Fruit fly (Drosophila melanogaster) whole organism, embryonic: ENCODE results near the gene CG9737.
A peak's percentile ranks its signal among the peaks of the same experiment; 100 is the strongest.

Source experiments
- ATbp ChIP-seq: fragments of 200-800 bp; sonication (Bioruptor generic); optimal IDR thresholded peaks from 2 replicates; lab custom pipeline; 2017; ENCODE audit warnings: missing biosample characterization, mild to moderate bottlenecking, missing genetic modification characterization, missing genetic modification reagents
- BtbVII ChIP-seq: fragments of 200-800 bp; sonication (Bioruptor generic); optimal IDR thresholded peaks from 3 replicates; lab custom pipeline; 2017; ENCODE audit warnings: missing biosample characterization, mild to moderate bottlenecking, missing genetic modification characterization
- Bteb2 ChIP-seq: fragments of 200-800 bp; sonication (Bioruptor generic); optimal IDR thresholded peaks from 2 replicates; lab custom pipeline; 2016; ENCODE audit warnings: missing biosample characterization, missing genetic modification characterization
- CG10267 ChIP-seq: fragments of 200-800 bp; sonication (Bioruptor generic); optimal IDR thresholded peaks from 2 replicates; lab custom pipeline; 2018; ENCODE audit warnings: missing biosample characterization, mild to moderate bottlenecking, missing genetic modification characterization, moderate library complexity
- CG10366 ChIP-seq: fragments of 200-800 bp; sonication (Bioruptor generic); IDR thresholded peaks from 2 replicates; pipeline ENCODE4 v1.3.6; 2022; ENCODE audit warnings: missing biosample characterization, missing genetic modification characterization
- CG10959 ChIP-seq: fragments of 200-800 bp; sonication (Bioruptor generic); IDR thresholded peaks from 2 replicates; pipeline ENCODE4 v1.3.6; 2022; ENCODE audit warnings: missing biosample characterization, missing genetic modification characterization
- CG12942 ChIP-seq: fragments of 200-800 bp; sonication (Bioruptor generic); optimal IDR thresholded peaks from 3 replicates; lab custom pipeline; 2016; ENCODE audit warnings: missing biosample characterization, missing genetic modification characterization
- CG13296 ChIP-seq: fragments of 200-800 bp; sonication (Bioruptor generic); optimal IDR thresholded peaks from 3 replicates; lab custom pipeline; 2018; ENCODE audit warnings: missing biosample characterization, mild to moderate bottlenecking, missing genetic modification characterization
- CG14014 ChIP-seq: fragments of 200-800 bp; sonication (Bioruptor generic); IDR thresholded peaks from 2 replicates; pipeline ENCODE4 v1.3.6; 2022; ENCODE audit warnings: missing biosample characterization, missing genetic modification characterization
- CG14050 ChIP-seq: fragments of 200-800 bp; sonication (Bioruptor generic); IDR thresholded peaks from 3 replicates; pipeline ENCODE4 v1.3.6; 2022; ENCODE audit warnings: missing biosample characterization, missing genetic modification characterization
- CG16779 ChIP-seq: fragments of 200-800 bp; sonication (Bioruptor generic); IDR thresholded peaks from 2 replicates; pipeline ENCODE4 v1.3.6; 2022; ENCODE audit warnings: missing biosample characterization, missing genetic modification characterization
- CG16863 ChIP-seq: fragments of 200-800 bp; sonication (Bioruptor generic); optimal IDR thresholded peaks from 3 replicates; lab custom pipeline; 2016; ENCODE audit warnings: missing biosample characterization, missing genetic modification characterization
- CG2120 ChIP-seq: fragments of 200-800 bp; sonication (Bioruptor generic); optimal IDR thresholded peaks from 3 replicates; lab custom pipeline; 2016; ENCODE audit warnings: missing biosample characterization, missing genetic modification characterization
- CG2199 ChIP-seq: fragments of 200-800 bp; sonication (Bioruptor generic); IDR thresholded peaks from 3 replicates; pipeline ENCODE4 v1.3.6; 2022; ENCODE audit warnings: missing biosample characterization, missing genetic modification characterization
- CG31365 ChIP-seq: fragments of 200-800 bp; sonication (Bioruptor generic); optimal IDR thresholded peaks from 2 replicates; lab custom pipeline; 2018; ENCODE audit warnings: missing biosample characterization, mild to moderate bottlenecking, missing genetic modification characterization
- CG4424 ChIP-seq: fragments of 200-800 bp; sonication (Bioruptor generic); optimal IDR thresholded peaks from 3 replicates; lab custom pipeline; 2016; ENCODE audit warnings: missing biosample characterization, missing genetic modification characterization
- CG6765 ChIP-seq: fragments of 200-800 bp; sonication (Bioruptor generic); optimal IDR thresholded peaks from 3 replicates; lab custom pipeline; 2017; ENCODE audit warnings: missing biosample characterization, mild to moderate bottlenecking, missing genetic modification characterization
- CG6791 ChIP-seq: fragments of 200-800 bp; sonication (Bioruptor generic); IDR thresholded peaks from 3 replicates; pipeline ENCODE4 v1.3.6; 2022; ENCODE audit warnings: missing biosample characterization, missing genetic modification characterization; ENCODE audit not compliant: partially characterized antibody
- CG9876 ChIP-seq: fragments of 200-800 bp; sonication (Bioruptor generic); optimal IDR thresholded peaks from 2 replicates; lab custom pipeline; 2016; ENCODE audit warnings: missing biosample characterization, missing genetic modification characterization
- CHES-1-like ChIP-seq: fragments of 200-800 bp; sonication (Bioruptor generic); optimal IDR thresholded peaks from 2 replicates; lab custom pipeline; 2016; ENCODE audit warnings: missing biosample characterization, missing genetic modification characterization
- Camta ChIP-seq: fragments of 200-800 bp; sonication (Bioruptor generic); optimal IDR thresholded peaks from 2 replicates; lab custom pipeline; 2016; ENCODE audit warnings: missing biosample characterization, missing genetic modification characterization
- Deaf1 ChIP-seq: fragments of 200-800 bp; optimal IDR thresholded peaks from 3 replicates; lab custom pipeline; 2019; ENCODE audit warnings: missing biosample characterization, mild to moderate bottlenecking, missing genetic modification characterization, moderate library complexity
- Dip2 ChIP-seq: fragments of 200-800 bp; sonication (Bioruptor generic); IDR thresholded peaks from 2 replicates; pipeline ENCODE4 v1.3.6; 2022; ENCODE audit warnings: missing biosample characterization, missing genetic modification characterization
- Doc2 ChIP-seq: fragments of 200-800 bp; sonication (Bioruptor generic); IDR thresholded peaks from 2 replicates; pipeline ENCODE4 v1.3.6; 2022; ENCODE audit warnings: missing biosample characterization, missing genetic modification characterization
- MESR4 ChIP-seq: fragments of 200-800 bp; sonication (Bioruptor generic); optimal IDR thresholded peaks from 2 replicates; lab custom pipeline; 2018; ENCODE audit warnings: missing biosample characterization, mild to moderate bottlenecking, missing genetic modification characterization, moderate library complexity
- Myb ChIP-seq: fragments of 200-800 bp; sonication (Bioruptor generic); optimal IDR thresholded peaks from 2 replicates; lab custom pipeline; 2016; ENCODE audit warnings: missing biosample characterization, missing genetic modification characterization
- Opbp ChIP-seq: fragments of 200-800 bp; sonication (Bioruptor generic); IDR thresholded peaks from 3 replicates; pipeline ENCODE4 v1.3.6; 2022; ENCODE audit warnings: missing biosample characterization, missing genetic modification characterization; ENCODE audit not compliant: partially characterized antibody
- ac ChIP-seq: fragments of 200-800 bp; sonication (Bioruptor generic); optimal IDR thresholded peaks from 3 replicates; lab custom pipeline; 2017; ENCODE audit warnings: missing biosample characterization, mild to moderate bottlenecking, missing genetic modification characterization
- ato ChIP-seq: fragments of 200-800 bp; sonication (Bioruptor generic); IDR thresholded peaks from 2 replicates; pipeline ENCODE4 v1.3.6; 2022; ENCODE audit warnings: missing biosample characterization, missing genetic modification characterization; ENCODE audit not compliant: partially characterized antibody
- caup ChIP-seq: fragments of 200-800 bp; sonication (Bioruptor generic); optimal IDR thresholded peaks from 3 replicates; lab custom pipeline; 2017; ENCODE audit warnings: missing biosample characterization, mild to moderate bottlenecking, missing genetic modification characterization, moderate library complexity; ENCODE audit not compliant: severe bottlenecking
- dm ChIP-seq: fragments of 200-800 bp; sonication (Bioruptor generic); optimal IDR thresholded peaks from 3 replicates; lab custom pipeline; 2016; ENCODE audit warnings: missing biosample characterization, missing genetic modification characterization
- gcm2 ChIP-seq: fragments of 200-800 bp; sonication (Bioruptor generic); optimal IDR thresholded peaks from 2 replicates; lab custom pipeline; 2016; ENCODE audit warnings: missing biosample characterization, missing genetic modification characterization
- gem ChIP-seq: fragments of 200-800 bp; sonication (Bioruptor generic); optimal IDR thresholded peaks from 2 replicates; lab custom pipeline; 2019; ENCODE audit warnings: missing biosample characterization, mild to moderate bottlenecking, missing genetic modification characterization, moderate library complexity
- insv ChIP-seq, 2 experiments: fragments of 200-800 bp; sonication (Bioruptor generic); optimal IDR thresholded peaks; 3 replicates each; lab custom pipeline; 2016 to 2018; ENCODE audit warnings: missing biosample characterization in 2 of 2, missing genetic modification characterization in 2 of 2
- lov ChIP-seq, 2 experiments: fragments of 200-800 bp in 1 of 2; fragments of >200 bp in 1 of 2; sonication (Bioruptor generic) in 1 of 2; IDR thresholded peaks in 1 of 2; optimal IDR thresholded peaks in 1 of 2; 2 replicates in 1 of 2; 3 replicates in 1 of 2; pipeline versions ENCODE4 v1.3.6 to Lab custom; 2017 to 2022; ENCODE audit warnings: missing biosample characterization in 1 of 2, missing genetic modification characterization in 1 of 2
- nerfin-2 ChIP-seq: fragments of 200-800 bp; sonication (Bioruptor generic); IDR thresholded peaks from 2 replicates; pipeline ENCODE4 v1.3.6; 2022; ENCODE audit warnings: missing biosample characterization, missing genetic modification characterization; ENCODE audit not compliant: partially characterized antibody
- pnt ChIP-seq: fragments of 200-800 bp; sonication (Bioruptor generic); optimal IDR thresholded peaks from 3 replicates; lab custom pipeline; 2016; ENCODE audit warnings: missing biosample characterization, missing genetic modification characterization
- sd ChIP-seq: fragments of 200-800 bp; sonication (Bioruptor generic); optimal IDR thresholded peaks from 3 replicates; lab custom pipeline; 2018; ENCODE audit warnings: missing biosample characterization, mild to moderate bottlenecking, missing genetic modification characterization, moderate library complexity
- shn ChIP-seq: fragments of 200-800 bp; sonication (Bioruptor generic); optimal IDR thresholded peaks from 3 replicates; lab custom pipeline; 2016; ENCODE audit warnings: missing biosample characterization, missing genetic modification characterization
- slou ChIP-seq: fragments of 200-800 bp; sonication (Bioruptor generic); optimal IDR thresholded peaks from 3 replicates; lab custom pipeline; 2016; ENCODE audit warnings: missing biosample characterization, missing genetic modification characterization
- stc ChIP-seq: fragments of 200-800 bp; sonication (Bioruptor generic); IDR thresholded peaks from 2 replicates; pipeline ENCODE4 v1.3.6; 2022; ENCODE audit warnings: missing biosample characterization, missing genetic modification characterization
- stwl ChIP-seq: fragments of 200-800 bp; sonication (Bioruptor generic); optimal IDR thresholded peaks from 3 replicates; lab custom pipeline; 2018; ENCODE audit warnings: missing biosample characterization, mild to moderate bottlenecking, missing genetic modification characterization, moderate library complexity
- tio ChIP-seq: fragments of 200-800 bp; sonication (Bioruptor generic); optimal IDR thresholded peaks from 2 replicates; lab custom pipeline; 2017; ENCODE audit warnings: missing biosample characterization, missing genetic modification characterization, inconsistent platforms
- tll ChIP-seq, 2 experiments: fragments of 200-800 bp in 1 of 2; fragments of >200 bp in 1 of 2; sonication (Bioruptor generic) in 1 of 2; optimal IDR thresholded peaks; 2 replicates each; lab custom pipeline; 2017 to 2019; ENCODE audit warnings: missing biosample characterization in 2 of 2, missing genetic modification characterization in 2 of 2, mild to moderate bottlenecking in 1 of 2, moderate library complexity in 1 of 2
- toy ChIP-seq: fragments of 200-800 bp; sonication (Bioruptor generic); IDR thresholded peaks from 2 replicates; pipeline ENCODE4 v1.3.6; 2022; ENCODE audit warnings: missing biosample characterization, missing genetic modification characterization
- trh ChIP-seq: fragments of 200-800 bp; sonication (Bioruptor generic); optimal IDR thresholded peaks from 2 replicates; lab custom pipeline; 2016; ENCODE audit warnings: missing biosample characterization, missing genetic modification characterization
- tup ChIP-seq: fragments of 200-800 bp; sonication (Bioruptor generic); optimal IDR thresholded peaks from 2 replicates; lab custom pipeline; 2016; ENCODE audit warnings: missing biosample characterization, mild to moderate bottlenecking, missing genetic modification characterization, moderate library complexity
- unpg ChIP-seq: fragments of 200-800 bp; sonication (Bioruptor generic); optimal IDR thresholded peaks from 3 replicates; lab custom pipeline; 2018; ENCODE audit warnings: missing biosample characterization, mild to moderate bottlenecking, missing genetic modification characterization, moderate library complexity
- wek ChIP-seq: fragments of 200-800 bp; sonication (Bioruptor generic); optimal IDR thresholded peaks from 3 replicates; lab custom pipeline; 2018; ENCODE audit warnings: missing biosample characterization, mild to moderate bottlenecking, missing genetic modification characterization, moderate library complexity
- yki ChIP-seq: fragments of >200 bp; optimal IDR thresholded peaks from 3 replicates; lab custom pipeline; 2018

Gene CG9737

dm6 chr3R:30193826-30194225 is 49.3 kb downstream of the CG9737 start (continued):
- no peak for TF ChIP-seq toy (GFP tag; lab: Robert Waterston, UW)
- no peak for TF ChIP-seq ato

dm6 chr3R:30191462-30191874 is 51.6 kb downstream of the CG9737 start:
- TF ChIP-seq CHES-1-like (GFP tag; lab: Kevin White, UChicago) (peak; percentile 19), tio (GFP tag; lab: Kevin White, UChicago) (peak; percentile 53), stwl (tag; lab: Kevin White, UChicago) (no peak), CG2120 (GFP tag; lab: Kevin White, UChicago) (peak; percentile 48), tup (GFP tag; lab: Kevin White, UChicago) (no peak), nerfin-2 (GFP tag; lab: Robert Waterston, UW) (no peak), gem (tag; lab: Kevin White, UChicago) (peak; percentile 61), CG12942 (GFP tag; lab: Kevin White, UChicago) (no peak), lov (optimal IDR thresholded peaks at IDR 0.05; lab: Kevin White, UChicago) (no peak), lov (GFP tag; IDR thresholded peaks at IDR 0.05; lab: Robert Waterston, UW) (no peak), Myb (GFP tag; lab: Kevin White, UChicago) (peak; percentile 18), ATbp (GFP tag; lab: Kevin White, UChicago) (no peak), pnt (GFP tag; lab: Kevin White, UChicago) (peak; percentile 58), Dip2 (GFP tag; lab: Robert Waterston, UW) (no peak), CG10267 (tag; lab: Kevin White, UChicago) (peak; percentile 5), trh (no peak), CG4424 (GFP tag; lab: Kevin White, UChicago) (peak; percentile 37), Bteb2 (GFP tag; lab: Kevin White, UChicago) (no peak), wek (GFP tag; lab: Kevin White, UChicago) (no peak), MESR4 (no peak), CG14014 (GFP tag; lab: Robert Waterston, UW) (no peak), ac (GFP tag; lab: Kevin White, UChicago) (no peak), Deaf1 (tag; lab: Kevin White, UChicago) (no peak), CG10366 (GFP tag; lab: Robert Waterston, UW) (no peak), CG16779 (GFP tag; lab: Robert Waterston, UW) (no peak), CG9876 (GFP tag; lab: Kevin White, UChicago) (no peak), CG31365 (no peak), yki (lab: Kevin White, UChicago) (no peak), CG2199 (GFP tag; lab: Robert Waterston, UW) (no peak), shn (GFP tag; lab: Kevin White, UChicago) (peak; percentile 66), CG13296 (GFP tag; lab: Kevin White, UChicago) (no peak), CG6791 (GFP tag; lab: Robert Waterston, UW) (no peak), Opbp (GFP tag; lab: Robert Waterston, UW) (no peak), gcm2 (GFP tag; lab: Kevin White, UChicago) (no peak), Doc2 (GFP tag; lab: Robert Waterston, UW) (no peak), CG6765 (GFP tag; lab: Kevin White, UChicago) (no peak), unpg (peak; percentile 4), dm (GFP tag; lab: Kevin White, UChicago) (peak; percentile 19), caup (no peak), insv (GFP tag; optimal IDR thresholded peaks at IDR 0.05; lab: Kevin White, UChicago) (no peak), CG14050 (GFP tag; lab: Robert Waterston, UW) (no peak), CG16863 (GFP tag; lab: Kevin White, UChicago) (peak; percentile 61), sd (no peak), tll (GFP tag; optimal IDR thresholded peaks at IDR 0.05; lab: Kevin White, UChicago) (no peak), BtbVII (GFP tag; lab: Kevin White, UChicago) (no peak), CG10959 (GFP tag; lab: Robert Waterston, UW) (no peak), stc (GFP tag; lab: Robert Waterston, UW) (no peak), Camta (GFP tag; lab: Kevin White, UChicago) (no peak), slou (peak; percentile 38)
